Worm (Caenorhabditis elegans): Measurements from ENCODE around the gene swsn-6.

Gene swsn-6

ce11 chrIV:5367899-5368298 lies 26.9 kb upstream of the swsn-6 start:
- TF ChIP-seq B0310.2 (tag; optimal IDR thresholded peaks at IDR 0.05) (no peak), hnd-1 (tag; optimal IDR thresholded peaks at IDR 0.05) (no peak), flt-1 (GFP tag; IDR thresholded peaks at IDR 0.05) (no peak), tra-4 (tag; optimal IDR thresholded peaks at IDR 0.05) (no peak), tbx-37 (GFP tag; conservative IDR thresholded peaks at IDR 0.05) (no peak), pes-1 (GFP tag; IDR thresholded peaks at IDR 0.05) (no peak), ama-1 (optimal IDR thresholded peaks at IDR 0.05) (no peak), scrt-1 (GFP tag; IDR thresholded peaks at IDR 0.05) (no peak), F13C5.2 (tag; optimal IDR thresholded peaks at IDR 0.05) (no peak), ceh-36 (tag; optimal IDR thresholded peaks at IDR 0.05) (no peak), hmbx-1 (tag; optimal IDR thresholded peaks at IDR 0.05) (no peak)

ce11 chrIV:5368860-5369259 lies 26.0 kb upstream of the swsn-6 start:
- no peak for TF ChIP-seq tbx-11 (GFP tag; IDR thresholded peaks at IDR 0.05)
- no peak for TF ChIP-seq flt-1 (GFP tag; IDR thresholded peaks at IDR 0.05)
- peak; percentile 33 for TF ChIP-seq aly-1 (tag; optimal IDR thresholded peaks at IDR 0.05)

- TF ChIP-seq B0310.2 (tag; optimal IDR thresholded peaks at IDR 0.05) (no peak), ceh-36 (tag; optimal IDR thresholded peaks at IDR 0.05) (no peak), ama-1 (optimal IDR thresholded peaks at IDR 0.05) (no peak), F13C5.2 (tag; optimal IDR thresholded peaks at IDR 0.05) (no peak), ceh-13 (GFP tag; optimal IDR thresholded peaks at IDR 0.05) (no peak), flt-1 (GFP tag; IDR thresholded peaks at IDR 0.05) (no peak), ets-7 (tag; optimal IDR thresholded peaks at IDR 0.05) (no peak), sea-1 (GFP tag; conservative IDR thresholded peaks at IDR 0.05) (no peak), hmbx-1 (tag; optimal IDR thresholded peaks at IDR 0.05) (no peak), tra-4 (tag; optimal IDR thresholded peaks at IDR 0.05) (no peak)
Observed at ce11 chrIV:5369414-5369813, 25.4 kb upstream of the swsn-6 start, which contains the start of gene F41H10.3. Gene F41H10.3, plus strand, starts transcription at chrIV:5369801.

- no peak for TF ChIP-seq tra-4 (tag; optimal IDR thresholded peaks at IDR 0.05)
- peak; percentile 72 for TF ChIP-seq F13C5.2 (tag; optimal IDR thresholded peaks at IDR 0.05)
- TF ChIP-seq hmbx-1 (tag; optimal IDR thresholded peaks at IDR 0.05), result peak; percentile 2
- peak; percentile 52; the same call in 1 of the 2 replicates for TF ChIP-seq flt-1 (GFP tag; IDR thresholded peaks at IDR 0.05)
- peak; percentile 81 for TF ChIP-seq pes-1 (GFP tag; IDR thresholded peaks at IDR 0.05)
- 0 out of 2 replicates have a peak, but pooled peaks have one; percentile 45 for TF ChIP-seq tbx-11 (GFP tag; IDR thresholded peaks at IDR 0.05)
- peak; percentile 53; the same call in 1 of the 2 replicates for TF ChIP-seq sea-1 (GFP tag; conservative IDR thresholded peaks at IDR 0.05)
- TF ChIP-seq ets-7 (tag; optimal IDR thresholded peaks at IDR 0.05), result peak; percentile 56
- TF ChIP-seq ama-1 (optimal IDR thresholded peaks at IDR 0.05), result no peak
- TF ChIP-seq ceh-36 (tag; optimal IDR thresholded peaks at IDR 0.05), result no peak
- TF ChIP-seq ceh-13 (GFP tag; optimal IDR thresholded peaks at IDR 0.05), result peak; percentile 39
- peak; percentile 25 for TF ChIP-seq hnd-1 (tag; optimal IDR thresholded peaks at IDR 0.05)
- 0 out of 2 replicates have a peak, but pooled peaks have one; percentile 33 for TF ChIP-seq scrt-1 (GFP tag; IDR thresholded peaks at IDR 0.05)
- 0 out of 2 replicates have a peak, but pooled peaks have one; percentile 32 for TF ChIP-seq tbx-37 (GFP tag; conservative IDR thresholded peaks at IDR 0.05)
- TF ChIP-seq hmg-4 (GFP tag; optimal IDR thresholded peaks at IDR 0.05), result peak; percentile 9
Observed at ce11 chrIV:5370914-5371313, 23.9 kb upstream of the swsn-6 start.

ce11 chrIV:5374321-5374720 lies 20.5 kb upstream of the swsn-6 start:
- no peak for TF ChIP-seq ets-7 (tag; optimal IDR thresholded peaks at IDR 0.05)
- no peak for TF ChIP-seq pes-1 (GFP tag; IDR thresholded peaks at IDR 0.05)
- no peak for TF ChIP-seq tbx-11 (GFP tag; IDR thresholded peaks at IDR 0.05)
- no peak for TF ChIP-seq flt-1 (GFP tag; IDR thresholded peaks at IDR 0.05)
- no peak for TF ChIP-seq ama-1 (optimal IDR thresholded peaks at IDR 0.05)
- no peak for TF ChIP-seq B0310.2 (tag; optimal IDR thresholded peaks at IDR 0.05)
- no peak for TF ChIP-seq scrt-1 (GFP tag; IDR thresholded peaks at IDR 0.05)
- TF ChIP-seq aly-1 (tag; optimal IDR thresholded peaks at IDR 0.05), result no peak
- TF ChIP-seq hnd-1 (tag; optimal IDR thresholded peaks at IDR 0.05), result no peak
- TF ChIP-seq tra-4 (tag; optimal IDR thresholded peaks at IDR 0.05), result no peak
- no peak for TF ChIP-seq ceh-36 (tag; optimal IDR thresholded peaks at IDR 0.05)
- no peak for TF ChIP-seq hmg-4 (GFP tag; optimal IDR thresholded peaks at IDR 0.05)
- TF ChIP-seq tbx-37 (GFP tag; conservative IDR thresholded peaks at IDR 0.05), result no peak
- no peak for TF ChIP-seq hmbx-1 (tag; optimal IDR thresholded peaks at IDR 0.05)
- TF ChIP-seq ceh-13 (GFP tag; optimal IDR thresholded peaks at IDR 0.05), result no peak
- TF ChIP-seq F13C5.2 (tag; optimal IDR thresholded peaks at IDR 0.05), result no peak

- no peak for TF ChIP-seq hmg-4 (GFP tag; optimal IDR thresholded peaks at IDR 0.05)
- TF ChIP-seq flt-1 (GFP tag; IDR thresholded peaks at IDR 0.05), result no peak
- no peak for TF ChIP-seq tbx-37 (GFP tag; conservative IDR thresholded peaks at IDR 0.05)
- no peak for TF ChIP-seq F13C5.2 (tag; optimal IDR thresholded peaks at IDR 0.05)
- no peak for TF ChIP-seq ceh-36 (tag; optimal IDR thresholded peaks at IDR 0.05)
- no peak for TF ChIP-seq pes-1 (GFP tag; IDR thresholded peaks at IDR 0.05)
- TF ChIP-seq scrt-1 (GFP tag; IDR thresholded peaks at IDR 0.05), result no peak
- no peak for TF ChIP-seq B0310.2 (tag; optimal IDR thresholded peaks at IDR 0.05)
- no peak for TF ChIP-seq hmbx-1 (tag; optimal IDR thresholded peaks at IDR 0.05)
- no peak for TF ChIP-seq ama-1 (optimal IDR thresholded peaks at IDR 0.05)
- TF ChIP-seq tbx-11 (GFP tag; IDR thresholded peaks at IDR 0.05), result no peak
- no peak for TF ChIP-seq aly-1 (tag; optimal IDR thresholded peaks at IDR 0.05)
- TF ChIP-seq ets-7 (tag; optimal IDR thresholded peaks at IDR 0.05), result no peak
- no peak for TF ChIP-seq sea-1 (GFP tag; conservative IDR thresholded peaks at IDR 0.05)
- no peak for TF ChIP-seq tra-4 (tag; optimal IDR thresholded peaks at IDR 0.05)
- no peak for TF ChIP-seq ceh-13 (GFP tag; optimal IDR thresholded peaks at IDR 0.05)
- TF ChIP-seq hnd-1 (tag; optimal IDR thresholded peaks at IDR 0.05), result no peak
Observed at ce11 chrIV:5374946-5375345, 19.9 kb upstream of the swsn-6 start.

- no peak for TF ChIP-seq tbx-11 (GFP tag; IDR thresholded peaks at IDR 0.05)
Observed at ce11 chrIV:5377062-5377461, 17.8 kb upstream of the swsn-6 start, which contains the start of gene elo-5. Gene elo-5, minus strand, starts transcription at chrIV:5377117.

- no peak for TF ChIP-seq pes-1 (GFP tag; IDR thresholded peaks at IDR 0.05)
- no peak for TF ChIP-seq tra-4 (tag; optimal IDR thresholded peaks at IDR 0.05)
- TF ChIP-seq F13C5.2 (tag; optimal IDR thresholded peaks at IDR 0.05), result no peak
- no peak for TF ChIP-seq hmg-4 (GFP tag; optimal IDR thresholded peaks at IDR 0.05)
- TF ChIP-seq scrt-1 (GFP tag; IDR thresholded peaks at IDR 0.05), result no peak
- no peak for TF ChIP-seq ets-7 (tag; optimal IDR thresholded peaks at IDR 0.05)
- no peak for TF ChIP-seq aly-1 (tag; optimal IDR thresholded peaks at IDR 0.05)
- no peak for TF ChIP-seq flt-1 (GFP tag; IDR thresholded peaks at IDR 0.05)
- no peak for TF ChIP-seq ceh-13 (GFP tag; optimal IDR thresholded peaks at IDR 0.05)
- no peak for TF ChIP-seq tbx-11 (GFP tag; IDR thresholded peaks at IDR 0.05)
- TF ChIP-seq tbx-37 (GFP tag; conservative IDR thresholded peaks at IDR 0.05), result no peak
- no peak for TF ChIP-seq B0310.2 (tag; optimal IDR thresholded peaks at IDR 0.05)
- no peak for TF ChIP-seq sea-1 (GFP tag; conservative IDR thresholded peaks at IDR 0.05)
Observed at ce11 chrIV:5380140-5380539, 14.7 kb upstream of the swsn-6 start.

Data from whole organism, early embryonic.